Worm (Caenorhabditis elegans): Measurements from ENCODE around the gene R02F11.10.

DNA sequence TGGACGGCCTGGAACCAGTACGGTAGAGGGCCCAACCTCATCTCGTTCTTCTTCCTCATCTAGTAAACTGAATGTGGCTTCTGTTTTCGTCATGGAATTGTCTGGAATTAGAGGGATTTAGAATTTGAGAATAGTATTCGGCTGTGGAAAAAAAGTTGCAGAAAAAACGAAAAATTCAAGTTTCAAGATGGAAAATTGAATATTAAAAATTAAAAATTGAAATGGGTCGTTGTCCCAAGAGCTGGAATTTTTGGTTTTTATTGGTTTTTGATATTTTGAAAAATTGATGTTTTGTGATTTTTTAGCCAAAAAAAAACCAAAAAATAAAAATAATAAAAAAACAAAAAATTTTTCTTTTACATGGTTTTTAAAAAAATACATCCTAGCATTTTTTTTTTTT, 16.9 kb downstream of the R02F11.10 start, which contains the start of gene R02F11.3:
- no peak for TF ChIP-seq ama-1 (optimal IDR thresholded peaks at IDR 0.05)
- TF ChIP-seq sea-1 (GFP tag; conservative IDR thresholded peaks at IDR 0.05): no peak
- TF ChIP-seq hmbx-1 (tag; optimal IDR thresholded peaks at IDR 0.05): no peak
